Worm (Caenorhabditis elegans): Measurements from ENCODE around the gene K07E3.9.
A peak's percentile ranks its signal among the peaks of the same experiment; 100 is the strongest.

- TF ChIP-seq nhr-11 (tag; optimal IDR thresholded peaks at IDR 0.05) (no peak), unc-39 (tag; optimal IDR thresholded peaks at IDR 0.05) (no peak), unc-62 (GFP tag; optimal IDR thresholded peaks at IDR 0.05 in 1 of 2) (peak in 1 of 2 experiments; percentile 51), unc-62 (tag; optimal IDR thresholded peaks at IDR 0.05) (no peak), fos-1 (tag; optimal IDR thresholded peaks at IDR 0.05) (no peak), pha-4 (GFP tag; IDR thresholded peaks at IDR 0.05) (no peak), pha-4 (tag; optimal IDR thresholded peaks at IDR 0.05) (no peak), ceh-28 (tag; optimal IDR thresholded peaks at IDR 0.05) (no peak), pqm-1 (tag; optimal IDR thresholded peaks at IDR 0.05) (no peak), F44E2.7 (GFP tag; IDR thresholded peaks at IDR 0.05) (no peak)
Observed at ce11 chrX:8157132-8157531, 49.1 kb downstream of the K07E3.9 start.
